Fruit fly (Drosophila melanogaster): ENCODE results near the gene CG13862.

CG13862 gene

dm6 chr3R:22342151-22342550 is 10.4 kb downstream of the CG13862 start, which contains the start of gene CG5386:
Gene CG5386, minus strand, starts transcription at chr3R:22342251.
- no peak for TF ChIP-seq CG14711 (tag; optimal IDR thresholded peaks at IDR 0.05)
- TF ChIP-seq tj (GFP tag; optimal IDR thresholded peaks at IDR 0.05): no peak

- TF ChIP-seq cic (GFP tag; optimal IDR thresholded peaks at IDR 0.05): no peak
These were observed 10.9 kb downstream of the CG13862 start for dm6 chr3R:22342708-22343107.

dm6 chr3R:22351396-22351795 is 19.6 kb downstream of the CG13862 start, which contains the start of gene rdhB:
Gene rdhB, plus strand, starts transcription at chr3R:22351696.
- TF ChIP-seq tj (GFP tag; optimal IDR thresholded peaks at IDR 0.05): no peak
- TF ChIP-seq pad (GFP tag; optimal IDR thresholded peaks at IDR 0.05): no peak
- TF ChIP-seq Mnt (GFP tag; optimal IDR thresholded peaks at IDR 0.05): no peak
- no peak for TF ChIP-seq ovo (GFP tag; optimal IDR thresholded peaks at IDR 0.05)
- TF ChIP-seq CG1620 (GFP tag; optimal IDR thresholded peaks at IDR 0.05): no peak

- TF ChIP-seq CG12768 (GFP tag; optimal IDR thresholded peaks at IDR 0.05) (peak; percentile 47), pad (GFP tag; optimal IDR thresholded peaks at IDR 0.05) (peak; percentile 26), Clk (GFP tag; optimal IDR thresholded peaks at IDR 0.05) (peak; percentile 21), Crg-1 (GFP tag; optimal IDR thresholded peaks at IDR 0.05) (peak; percentile 18), Mnt (GFP tag; optimal IDR thresholded peaks at IDR 0.05) (peak; percentile 36), CG7101 (tag; optimal IDR thresholded peaks at IDR 0.05) (peak; percentile 13), CG11617 (GFP tag; optimal IDR thresholded peaks at IDR 0.05) (peak; percentile 21), bab1 (GFP tag; optimal IDR thresholded peaks at IDR 0.05) (peak; percentile 46), CG7045 (GFP tag; optimal IDR thresholded peaks at IDR 0.05) (no peak), toe (GFP tag; optimal IDR thresholded peaks at IDR 0.05) (no peak), cic (GFP tag; optimal IDR thresholded peaks at IDR 0.05) (peak; percentile 61), CG1620 (GFP tag; optimal IDR thresholded peaks at IDR 0.05) (peak; percentile 58), tj (GFP tag; optimal IDR thresholded peaks at IDR 0.05) (no peak)
These were observed 24.9 kb downstream of the CG13862 start, which contains the start of gene Sar1 for dm6 chr3R:22356464-22357410. Gene Sar1, plus strand, starts transcription at chr3R:22356685.

dm6 chr3R:22357942-22358341 is 26.2 kb downstream of the CG13862 start:
- TF ChIP-seq CG14711 (tag; optimal IDR thresholded peaks at IDR 0.05) (no peak), cic (GFP tag; optimal IDR thresholded peaks at IDR 0.05) (no peak), CG7045 (GFP tag; optimal IDR thresholded peaks at IDR 0.05) (no peak), CG12768 (GFP tag; optimal IDR thresholded peaks at IDR 0.05) (no peak), Crg-1 (GFP tag; optimal IDR thresholded peaks at IDR 0.05) (no peak), CG7101 (tag; optimal IDR thresholded peaks at IDR 0.05) (no peak), Mnt (GFP tag; optimal IDR thresholded peaks at IDR 0.05) (no peak), toe (GFP tag; optimal IDR thresholded peaks at IDR 0.05) (no peak), ovo (GFP tag; optimal IDR thresholded peaks at IDR 0.05) (no peak), CG5204 (GFP tag; optimal IDR thresholded peaks at IDR 0.05) (no peak), CG1620 (GFP tag; optimal IDR thresholded peaks at IDR 0.05) (no peak), pad (GFP tag; optimal IDR thresholded peaks at IDR 0.05) (no peak), CG11617 (GFP tag; optimal IDR thresholded peaks at IDR 0.05) (no peak), Clk (GFP tag; optimal IDR thresholded peaks at IDR 0.05) (no peak), bab1 (GFP tag; optimal IDR thresholded peaks at IDR 0.05) (no peak), CG33017 (tag; optimal IDR thresholded peaks at IDR 0.05) (no peak), kay (GFP tag; ENCODE audit: borderline replicate concordance) (no peak), Hr96 (GFP tag; optimal IDR thresholded peaks at IDR 0.05) (no peak), cnc (optimal IDR thresholded peaks at IDR 0.05) (no peak), tj (GFP tag; optimal IDR thresholded peaks at IDR 0.05) (no peak)

dm6 chr3R:22358810-22359209 is 27.0 kb downstream of the CG13862 start:
- TF ChIP-seq ovo (GFP tag; optimal IDR thresholded peaks at IDR 0.05) (no peak), CG14711 (tag; optimal IDR thresholded peaks at IDR 0.05) (peak; percentile 76), pad (GFP tag; optimal IDR thresholded peaks at IDR 0.05) (peak; percentile 30), CG12768 (GFP tag; optimal IDR thresholded peaks at IDR 0.05) (peak; percentile 79), Mnt (GFP tag; optimal IDR thresholded peaks at IDR 0.05) (peak; percentile 15), kay (GFP tag; ENCODE audit: borderline replicate concordance) (no peak), cnc (optimal IDR thresholded peaks at IDR 0.05) (no peak), CG11617 (GFP tag; optimal IDR thresholded peaks at IDR 0.05) (peak; percentile 63), CG5204 (GFP tag; optimal IDR thresholded peaks at IDR 0.05) (no peak), CG7045 (GFP tag; optimal IDR thresholded peaks at IDR 0.05) (peak; percentile 55), CG33017 (tag; optimal IDR thresholded peaks at IDR 0.05) (peak; percentile 79), Clk (GFP tag; optimal IDR thresholded peaks at IDR 0.05) (no peak), tj (GFP tag; optimal IDR thresholded peaks at IDR 0.05) (peak; percentile 33), cic (GFP tag; optimal IDR thresholded peaks at IDR 0.05) (peak; percentile 29), bab1 (GFP tag; optimal IDR thresholded peaks at IDR 0.05) (no peak), Hr96 (GFP tag; optimal IDR thresholded peaks at IDR 0.05) (peak; percentile 26), CG7101 (tag; optimal IDR thresholded peaks at IDR 0.05) (peak; percentile 80), Crg-1 (GFP tag; optimal IDR thresholded peaks at IDR 0.05) (no peak), CG1620 (GFP tag; optimal IDR thresholded peaks at IDR 0.05) (no peak), toe (GFP tag; optimal IDR thresholded peaks at IDR 0.05) (peak; percentile 7)

All from whole organism, adult.